Fruit fly (Drosophila melanogaster): ENCODE data around the gene CG7945.

DNA sequence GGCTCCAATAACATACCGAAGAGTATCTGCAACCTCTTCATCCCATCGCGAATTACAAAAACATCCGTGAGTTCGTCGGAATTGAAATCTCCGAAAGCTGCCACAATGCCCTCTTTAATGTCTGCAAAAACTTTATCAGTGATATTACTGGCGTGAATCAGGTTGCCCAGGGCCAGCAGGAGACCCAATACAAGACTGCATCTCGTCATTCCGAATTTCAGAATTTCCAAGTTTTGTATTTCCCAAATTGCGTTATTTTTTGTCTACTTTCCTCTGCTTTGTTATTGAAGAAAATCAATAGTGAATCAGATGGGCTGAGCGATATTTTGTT, 38.8 kb upstream of the CG7945 start:
- TF ChIP-seq D1 (tag; optimal IDR thresholded peaks at IDR 0.05) (no peak), Snoo (tag; optimal IDR thresholded peaks at IDR 0.05) (no peak), CG17806 (tag; optimal IDR thresholded peaks at IDR 0.05) (no peak), EcR (GFP tag; optimal IDR thresholded peaks at IDR 0.05) (no peak), CG9948 (tag; optimal IDR thresholded peaks at IDR 0.05) (no peak), CG14655 (GFP tag; optimal IDR thresholded peaks at IDR 0.05) (no peak), CG12605 (GFP tag; IDR thresholded peaks at IDR 0.05) (no peak), Ets98B (GFP tag; IDR thresholded peaks at IDR 0.05) (no peak), CG34367 (tag; optimal IDR thresholded peaks at IDR 0.05) (no peak)

Data from whole organism, pupa.